Fruit fly (Drosophila melanogaster) whole organism, embryonic: Measurements from ENCODE around the gene Sptz.
A peak's percentile ranks its signal among the peaks of the same experiment; 100 is the strongest.

ENCODE experiments used
- Awh ChIP-seq: fragments of 200-800 bp; sonication (Bioruptor generic); IDR thresholded peaks from 2 replicates; pipeline ENCODE4, ENCODE4 v1.3.6; 2022; ENCODE audit warnings: missing biosample characterization, missing genetic modification characterization
- B-H1 ChIP-seq: fragments of 200-800 bp; sonication (Bioruptor generic); IDR thresholded peaks from 3 replicates; pipeline ENCODE4 v1.3.6; 2022; ENCODE audit warnings: missing biosample characterization, missing genetic modification characterization
- CG10462 ChIP-seq: fragments of 200-800 bp; sonication (Bioruptor generic); optimal IDR thresholded peaks from 2 replicates; lab custom pipeline; 2016; ENCODE audit warnings: missing biosample characterization, missing genetic modification characterization
- CG10543 ChIP-seq: fragments of 200-800 bp; sonication (Bioruptor generic); optimal IDR thresholded peaks from 3 replicates; lab custom pipeline; 2017; ENCODE audit warnings: missing biosample characterization, mild to moderate bottlenecking, missing genetic modification characterization, moderate library complexity
- CG11093 ChIP-seq: fragments of 200-800 bp; sonication (Bioruptor generic); IDR thresholded peaks from 3 replicates; pipeline ENCODE4 v1.3.6; 2022; ENCODE audit warnings: missing biosample characterization, missing genetic modification characterization
- CG11456 ChIP-seq: fragments of 200-800 bp; sonication (Bioruptor generic); IDR thresholded peaks from 3 replicates; pipeline ENCODE4 v1.3.6; 2022; ENCODE audit warnings: missing biosample characterization, missing genetic modification characterization
- CG12104 ChIP-seq: fragments of 200-800 bp; sonication (Bioruptor generic); optimal IDR thresholded peaks from 3 replicates; lab custom pipeline; 2016; ENCODE audit warnings: missing biosample characterization, missing genetic modification characterization
- CG13287 ChIP-seq: fragments of 200-800 bp; sonication (Bioruptor generic); IDR thresholded peaks from 2 replicates; pipeline ENCODE4 v1.3.6; 2022; ENCODE audit warnings: missing biosample characterization, missing genetic modification characterization; ENCODE audit not compliant: partially characterized antibody
- CG14441 ChIP-seq: fragments of 200-800 bp; sonication (Bioruptor generic); IDR thresholded peaks from 2 replicates; pipeline ENCODE4 v1.3.6; 2022; ENCODE audit warnings: missing biosample characterization, missing genetic modification characterization
- CG14710 ChIP-seq: fragments of 200-800 bp; sonication (Bioruptor generic); optimal IDR thresholded peaks from 3 replicates; lab custom pipeline; 2019; ENCODE audit warnings: missing biosample characterization, mild to moderate bottlenecking, missing genetic modification characterization, moderate library complexity
- CG14965 ChIP-seq: fragments of 200-800 bp; sonication (Bioruptor generic); optimal IDR thresholded peaks from 2 replicates; lab custom pipeline; 2016; ENCODE audit warnings: missing biosample characterization, missing genetic modification characterization, borderline replicate concordance
- CG15269 ChIP-seq: fragments of 200-800 bp; sonication (Bioruptor generic); optimal IDR thresholded peaks from 2 replicates; lab custom pipeline; 2018; ENCODE audit warnings: missing biosample characterization, mild to moderate bottlenecking, missing genetic modification characterization, moderate library complexity
- CG1647 ChIP-seq: fragments of 200-800 bp; sonication (Bioruptor generic); optimal IDR thresholded peaks from 3 replicates; lab custom pipeline; 2016; ENCODE audit warnings: missing biosample characterization, missing genetic modification characterization
- CG16779 ChIP-seq: fragments of 200-800 bp; sonication (Bioruptor generic); IDR thresholded peaks from 2 replicates; pipeline ENCODE4 v1.3.6; 2022; ENCODE audit warnings: missing biosample characterization, missing genetic modification characterization
- CG2199 ChIP-seq: fragments of 200-800 bp; sonication (Bioruptor generic); IDR thresholded peaks from 3 replicates; pipeline ENCODE4 v1.3.6; 2022; ENCODE audit warnings: missing biosample characterization, missing genetic modification characterization
- CG31441 ChIP-seq: fragments of 200-800 bp; sonication (Bioruptor generic); IDR thresholded peaks from 2 replicates; pipeline ENCODE4 v1.3.6; 2022; ENCODE audit warnings: missing biosample characterization, missing genetic modification characterization
- CG32532 ChIP-seq: fragments of 200-800 bp; sonication (Bioruptor generic); IDR thresholded peaks from 2 replicates; pipeline ENCODE4 v1.3.6; 2022; ENCODE audit warnings: missing biosample characterization, missing genetic modification characterization
- CG3838 ChIP-seq: fragments of 200-800 bp; sonication (Bioruptor generic); optimal IDR thresholded peaks from 3 replicates; lab custom pipeline; 2016; ENCODE audit warnings: missing biosample characterization, missing genetic modification characterization
- CG6689 ChIP-seq: fragments of 200-800 bp; sonication (Bioruptor generic); IDR thresholded peaks from 2 replicates; pipeline ENCODE4 v1.3.6; 2022; ENCODE audit warnings: missing biosample characterization, missing genetic modification characterization
- CG7372 ChIP-seq: fragments of 200-800 bp; sonication (Bioruptor generic); IDR thresholded peaks from 2 replicates; pipeline ENCODE4 v1.3.6; 2022; ENCODE audit warnings: missing biosample characterization, missing genetic modification characterization
- CG7963 ChIP-seq: fragments of 200-800 bp; sonication (Bioruptor generic); IDR thresholded peaks from 3 replicates; pipeline ENCODE4 v1.3.6; 2022; ENCODE audit warnings: missing biosample characterization, missing genetic modification characterization; ENCODE audit not compliant: partially characterized antibody
- Dip2 ChIP-seq: fragments of 200-800 bp; sonication (Bioruptor generic); IDR thresholded peaks from 2 replicates; pipeline ENCODE4 v1.3.6; 2022; ENCODE audit warnings: missing biosample characterization, missing genetic modification characterization
- E2f2 ChIP-seq: fragments of 200-800 bp; sonication (Bioruptor generic); IDR thresholded peaks from 2 replicates; pipeline ENCODE4 v1.3.6; 2022; ENCODE audit warnings: missing biosample characterization, missing genetic modification characterization
- H2.0 ChIP-seq: fragments of 200-800 bp; sonication (Bioruptor generic); IDR thresholded peaks from 2 replicates; pipeline ENCODE4 v1.3.6; 2022; ENCODE audit warnings: missing biosample characterization, missing genetic modification characterization
- Hmr ChIP-seq: fragments of 200-800 bp; sonication (Bioruptor generic); optimal IDR thresholded peaks from 3 replicates; lab custom pipeline; 2017; ENCODE audit warnings: mild to moderate bottlenecking, missing biosample characterization, missing genetic modification reagents, missing genetic modification characterization
- Mes4 ChIP-seq: fragments of 200-800 bp; sonication (Bioruptor generic); optimal IDR thresholded peaks from 2 replicates; lab custom pipeline; 2016; ENCODE audit warnings: missing biosample characterization, missing genetic modification characterization
- Poxn ChIP-seq: fragments of 200-800 bp; sonication (Bioruptor generic); IDR thresholded peaks from 2 replicates; pipeline ENCODE4 v1.3.6; 2022; ENCODE audit warnings: missing biosample characterization, missing genetic modification characterization
- Sox100B ChIP-seq: fragments of 200-800 bp; sonication (Bioruptor generic); optimal IDR thresholded peaks from 3 replicates; lab custom pipeline; 2018; ENCODE audit warnings: missing biosample characterization, mild to moderate bottlenecking, missing genetic modification characterization
- Sry-δ ChIP-seq: fragments of 200-800 bp; sonication (Bioruptor generic); optimal IDR thresholded peaks from 2 replicates; lab custom pipeline; 2016; ENCODE audit warnings: missing biosample characterization, missing genetic modification characterization
- Trl ChIP-seq, 3 experiments: fragments of >200 bp in 2 of 3; fragments of 200-800 bp in 1 of 3; sonication (Bioruptor generic) in 1 of 3; optimal IDR thresholded peaks; 2 replicates in 1 of 3; 3 replicates in 2 of 3; lab custom pipeline; 2016 to 2017; ENCODE audit warnings: missing biosample characterization in 1 of 3, missing genetic modification characterization in 1 of 3
- Vsx1 ChIP-seq: fragments of 200-800 bp; sonication (Bioruptor generic); optimal IDR thresholded peaks from 2 replicates; lab custom pipeline; 2017; ENCODE audit warnings: missing biosample characterization, mild to moderate bottlenecking, missing genetic modification characterization, missing genetic modification reagents
- Xrp1 ChIP-seq: fragments of 200-800 bp; sonication (Bioruptor generic); IDR thresholded peaks from 2 replicates; pipeline ENCODE4 v1.3.6; 2022; ENCODE audit warnings: missing biosample characterization, missing genetic modification characterization
- cad ChIP-seq: fragments of >200 bp; optimal IDR thresholded peaks from 2 replicates; lab custom pipeline; 2017; ENCODE audit warnings: missing biosample characterization, missing genetic modification characterization
- crp ChIP-seq, 2 experiments: fragments of 200-800 bp; sonication (Bioruptor generic); optimal IDR thresholded peaks; 2 replicates in 1 of 2; 3 replicates in 1 of 2; lab custom pipeline; 2017; ENCODE audit warnings: missing biosample characterization in 2 of 2, missing genetic modification characterization in 2 of 2, mild to moderate bottlenecking in 1 of 2, moderate library complexity in 1 of 2
- dmrt99B ChIP-seq: fragments of 200-800 bp; sonication (Bioruptor generic); optimal IDR thresholded peaks from 2 replicates; lab custom pipeline; 2018; ENCODE audit warnings: missing biosample characterization, mild to moderate bottlenecking, missing genetic modification characterization, moderate library complexity
- eve ChIP-seq, 2 experiments: fragments of >200 bp; optimal IDR thresholded peaks; 2 replicates each; lab custom pipeline; 2017; ENCODE audit warnings: missing biosample characterization in 2 of 2, missing genetic modification characterization in 2 of 2
- gem ChIP-seq: fragments of 200-800 bp; sonication (Bioruptor generic); optimal IDR thresholded peaks from 2 replicates; lab custom pipeline; 2019; ENCODE audit warnings: missing biosample characterization, mild to moderate bottlenecking, missing genetic modification characterization, moderate library complexity
- gsb-n ChIP-seq: fragments of 200-800 bp; sonication (Bioruptor generic); optimal IDR thresholded peaks from 3 replicates; lab custom pipeline; 2018; ENCODE audit warnings: missing biosample characterization, mild to moderate bottlenecking, missing genetic modification characterization
- ham ChIP-seq: fragments of 200-800 bp; sonication (Bioruptor generic); IDR thresholded peaks from 2 replicates; pipeline ENCODE4 v1.3.6; 2022; ENCODE audit warnings: missing biosample characterization, missing genetic modification characterization
- knrl ChIP-seq: fragments of 200-800 bp; sonication (Bioruptor generic); IDR thresholded peaks from 3 replicates; pipeline ENCODE4 v1.3.6; 2022; ENCODE audit warnings: missing biosample characterization, missing genetic modification characterization; ENCODE audit not compliant: partially characterized antibody
- lola ChIP-seq, 3 experiments: fragments of >200 bp in 2 of 3; fragments of 200-800 bp in 1 of 3; sonication (Bioruptor generic) in 1 of 3; optimal IDR thresholded peaks; 2 replicates each; lab custom pipeline; 2017 to 2019; ENCODE audit warnings: missing biosample characterization in 3 of 3, missing genetic modification characterization in 3 of 3, mild to moderate bottlenecking in 1 of 3, moderate library complexity in 1 of 3
- maf-S ChIP-seq: fragments of 200-800 bp; sonication (Bioruptor generic); optimal IDR thresholded peaks from 2 replicates; lab custom pipeline; 2016; ENCODE audit warnings: missing biosample characterization, missing genetic modification characterization
- nom ChIP-seq: fragments of 200-800 bp; sonication (Bioruptor generic); optimal IDR thresholded peaks from 2 replicates; lab custom pipeline; 2017; ENCODE audit warnings: missing biosample characterization, missing genetic modification characterization, mild to moderate bottlenecking, moderate library complexity, missing genetic modification reagents
- repo ChIP-seq: fragments of 200-800 bp; sonication (Bioruptor generic); optimal IDR thresholded peaks from 2 replicates; lab custom pipeline; 2016; ENCODE audit warnings: missing biosample characterization, missing genetic modification characterization
- schlank ChIP-seq: fragments of 200-800 bp; sonication (Bioruptor generic); optimal IDR thresholded peaks from 2 replicates; lab custom pipeline; 2018; ENCODE audit warnings: missing biosample characterization, mild to moderate bottlenecking, missing genetic modification characterization
- sd ChIP-seq: fragments of 200-800 bp; sonication (Bioruptor generic); optimal IDR thresholded peaks from 3 replicates; lab custom pipeline; 2018; ENCODE audit warnings: missing biosample characterization, mild to moderate bottlenecking, missing genetic modification characterization, moderate library complexity
- slbo ChIP-seq: fragments of 200-800 bp; sonication (Bioruptor generic); IDR thresholded peaks from 2 replicates; pipeline ENCODE4 v1.3.6; 2022; ENCODE audit warnings: missing biosample characterization, missing genetic modification characterization
- slou ChIP-seq: fragments of 200-800 bp; sonication (Bioruptor generic); optimal IDR thresholded peaks from 3 replicates; lab custom pipeline; 2016; ENCODE audit warnings: missing biosample characterization, missing genetic modification characterization
- so ChIP-seq: fragments of 200-800 bp; sonication (Bioruptor generic); IDR thresholded peaks from 3 replicates; pipeline ENCODE4 v1.3.6; 2022; ENCODE audit warnings: missing biosample characterization, missing genetic modification characterization
- tio ChIP-seq: fragments of 200-800 bp; sonication (Bioruptor generic); optimal IDR thresholded peaks from 2 replicates; lab custom pipeline; 2017; ENCODE audit warnings: missing biosample characterization, missing genetic modification characterization, inconsistent platforms
- yki ChIP-seq: fragments of >200 bp; optimal IDR thresholded peaks from 3 replicates; lab custom pipeline; 2018
- z ChIP-seq: fragments of 200-800 bp; sonication (Bioruptor generic); IDR thresholded peaks from 3 replicates; pipeline ENCODE4 v1.3.6; 2022; ENCODE audit warnings: missing biosample characterization, missing genetic modification characterization

Sptz gene

DNA sequence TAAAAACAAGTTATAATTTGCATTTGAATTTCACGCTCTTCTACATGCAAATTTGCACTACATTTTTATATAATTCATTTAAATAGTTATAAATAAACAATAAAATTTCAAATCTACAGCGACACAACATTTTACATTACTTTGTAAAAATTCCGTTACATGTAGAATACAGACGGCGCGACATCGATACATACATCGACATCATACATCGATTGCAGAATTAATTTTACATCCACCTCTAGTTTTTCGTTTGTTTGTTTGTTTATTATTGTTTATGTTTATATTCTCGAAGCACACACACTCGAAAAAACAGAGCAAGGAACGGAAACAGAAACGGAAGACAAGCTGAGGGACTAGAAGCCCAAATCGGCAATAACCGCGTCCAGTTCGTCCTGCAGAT, 15.6 kb downstream of the Sptz start, which contains the start of gene CG17230 (continued):
- TF ChIP-seq yki (lab: Kevin White, UChicago) (no peak), CG3838 (GFP tag; lab: Kevin White, UChicago) (peak; percentile 72), Poxn (GFP tag; lab: Robert Waterston, UW) (no peak), repo (no peak), crp (GFP tag; optimal IDR thresholded peaks at IDR 0.05; lab: Kevin White, UChicago) (no peak), sd (no peak), CG16779 (GFP tag; lab: Robert Waterston, UW) (no peak), H2.0 (GFP tag; lab: Robert Waterston, UW) (no peak), CG11093 (GFP tag; lab: Robert Waterston, UW) (no peak), CG10462 (GFP tag; lab: Kevin White, UChicago) (no peak), nom (GFP tag; lab: Kevin White, UChicago) (no peak), Trl (optimal IDR thresholded peaks at IDR 0.05; lab: Kevin White, UChicago) (no peak), Trl (GFP tag; optimal IDR thresholded peaks at IDR 0.05; lab: Kevin White, UChicago) (no peak), gsb-n (tag; lab: Kevin White, UChicago) (no peak), E2f2 (peak; percentile 49), B-H1 (GFP tag; lab: Robert Waterston, UW) (no peak), CG6689 (GFP tag; lab: Robert Waterston, UW) (no peak), CG7372 (no peak), gem (no peak), CG14710 (tag; lab: Kevin White, UChicago) (peak; percentile 43), so (GFP tag; lab: Robert Waterston, UW) (no peak), CG2199 (GFP tag; lab: Robert Waterston, UW) (no peak), lola (GFP tag; optimal IDR thresholded peaks at IDR 0.05; lab: Kevin White, UChicago) (no peak), Sry-δ (GFP tag; lab: Kevin White, UChicago) (peak; percentile 82), CG1647 (GFP tag; lab: Kevin White, UChicago) (no peak), slbo (GFP tag; lab: Robert Waterston, UW) (peak; percentile 10; the same call in 1 of the 2 replicates), CG14441 (GFP tag; lab: Robert Waterston, UW) (no peak), CG14965 (GFP tag; lab: Kevin White, UChicago) (no peak), CG12104 (GFP tag; lab: Kevin White, UChicago) (no peak), Awh (GFP tag; lab: Robert Waterston, UW) (no peak), eve (GFP tag; optimal IDR thresholded peaks at IDR 0.05; lab: Kevin White, UChicago) (no peak), CG11456 (GFP tag; lab: Robert Waterston, UW) (no peak), maf-S (no peak), Vsx1 (GFP tag; lab: Kevin White, UChicago) (no peak), schlank (tag; lab: Kevin White, UChicago) (no peak), CG10543 (GFP tag; lab: Kevin White, UChicago) (no peak), ham (GFP tag; lab: Robert Waterston, UW) (no peak), z (GFP tag; lab: Robert Waterston, UW) (no peak), cad (no peak), Sox100B (GFP tag; lab: Kevin White, UChicago) (no peak), dmrt99B (tag; lab: Kevin White, UChicago) (no peak), slou (GFP tag; lab: Kevin White, UChicago) (no peak), knrl (GFP tag; lab: Robert Waterston, UW) (peak; percentile 80), Hmr (GFP tag; lab: Kevin White, UChicago) (peak; percentile 8), Xrp1 (GFP tag; lab: Robert Waterston, UW) (no peak), CG15269 (tag; lab: Kevin White, UChicago) (no peak), CG13287 (GFP tag; lab: Robert Waterston, UW) (peak; percentile 82), tio (GFP tag; lab: Kevin White, UChicago) (no peak), CG31441 (no peak), Mes4 (GFP tag; lab: Kevin White, UChicago) (no peak), CG32532 (GFP tag; lab: Robert Waterston, UW) (no peak), CG7963 (GFP tag; lab: Robert Waterston, UW) (peak; percentile 63; the same call in 2 of the 3 replicates), Dip2 (GFP tag; lab: Robert Waterston, UW) (no peak)
